Worm (Caenorhabditis elegans) whole organism, L4/young adult: ENCODE results near the gene trmt-10C.2.

Source experiments
- W03F9.2 ChIP-seq: fragments of 150-350 bp; optimal IDR thresholded peaks from 2 replicates; lab custom pipeline; 2014; ENCODE audit warnings: missing biosample characterization, missing genetic modification characterization
- dao-5 ChIP-seq: sonication (generic microtip); optimal IDR thresholded peaks from 2 replicates; lab custom pipeline; 2016; ENCODE audit warnings: missing genotype, missing genetic modification characterization, moderate library complexity, missing compliant biosample characterization
- him-1 ChIP-seq: sonication (generic microtip); optimal IDR thresholded peaks from 2 replicates; lab custom pipeline; 2016; ENCODE audit warnings: missing genotype, missing genetic modification reagents, missing genetic modification characterization, missing compliant biosample characterization

The trmt-10C.2 gene

DNA sequence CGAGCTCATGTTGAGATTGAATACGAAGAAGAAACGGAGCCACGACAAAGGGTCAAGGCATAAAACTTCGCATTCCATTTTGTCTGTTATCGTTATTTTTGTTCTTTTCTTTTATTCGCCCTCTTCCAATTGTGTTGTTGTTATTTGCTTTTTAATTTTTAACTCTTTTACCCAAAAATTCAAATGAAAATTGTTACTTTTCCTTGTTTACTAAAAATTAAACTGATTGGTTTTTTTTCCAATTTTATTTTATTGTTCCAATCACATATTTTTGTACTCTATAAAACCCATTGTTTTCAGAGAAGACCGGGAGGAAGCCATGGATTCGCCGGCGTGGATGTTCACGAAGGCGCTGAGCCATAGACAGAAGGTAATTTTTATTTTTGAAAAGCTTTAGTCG is 34.4 kb downstream of the trmt-10C.2 start, which contains the start of gene C16A3.5:
TSS of gene C16A3.5 (plus strand) at position 301 of the 400 bp plus-strand sequence.
- TF ChIP-seq him-1 (tag; lab: Kevin White, UChicago) (no peak), dao-5 (tag; lab: Kevin White, UChicago) (no peak), W03F9.2 (tag; lab: Kevin White, UChicago) (no peak)

DNA sequence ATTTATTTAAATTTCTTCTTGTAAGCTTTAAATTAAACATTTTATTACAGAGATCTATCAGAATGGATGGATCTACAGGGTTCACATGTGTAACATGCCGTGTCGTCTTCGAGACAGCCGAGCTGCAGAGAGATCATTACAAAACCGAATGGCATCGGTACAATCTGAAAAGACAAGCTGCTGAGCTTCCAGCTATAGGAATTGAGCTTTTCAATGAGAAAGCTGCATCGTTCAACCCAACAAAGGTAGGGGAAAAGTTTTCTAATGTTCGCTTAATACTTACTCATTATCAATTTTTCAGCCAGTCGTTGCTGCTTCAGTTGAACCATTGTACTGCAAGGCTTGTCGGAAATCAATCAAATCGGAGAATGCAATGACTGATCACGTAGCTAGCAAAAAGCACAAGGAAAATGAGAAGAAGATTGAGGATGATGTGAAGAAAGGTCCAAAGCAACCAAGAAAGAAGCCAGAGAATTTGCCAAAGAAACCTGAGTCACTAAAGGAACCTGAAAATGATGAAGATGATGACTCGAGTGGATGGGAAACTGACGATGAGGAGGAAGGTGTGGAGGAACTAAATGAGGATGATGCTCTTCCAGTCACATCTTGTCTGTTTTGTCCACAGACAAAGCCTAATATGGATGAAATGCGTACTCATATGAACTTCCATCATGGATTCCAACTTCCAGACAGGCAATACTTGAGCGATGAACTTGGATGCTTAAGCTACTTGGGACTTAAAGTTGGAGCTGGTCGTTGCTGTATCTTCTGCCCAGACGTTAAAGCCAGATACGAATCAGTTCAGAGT is 35.7 kb downstream of the trmt-10C.2 start, which contains the start of gene znf-622:
TSS of gene znf-622 (plus strand) at position 51 of the 808 bp plus-strand sequence.
- TF ChIP-seq him-1 (tag; lab: Kevin White, UChicago) = no peak
- no peak for TF ChIP-seq dao-5 (tag; lab: Kevin White, UChicago)
- no peak for TF ChIP-seq W03F9.2 (tag; lab: Kevin White, UChicago)

- TF ChIP-seq dao-5 (tag; lab: Kevin White, UChicago) (no peak), him-1 (tag; lab: Kevin White, UChicago) (no peak), W03F9.2 (tag; lab: Kevin White, UChicago) (no peak)
Measured at ce11 chrIII:6382987-6383602, 37.0 kb downstream of the trmt-10C.2 start, which contains the start of gene let-716. Gene let-716, plus strand, starts transcription at chrIII:6383552.

DNA sequence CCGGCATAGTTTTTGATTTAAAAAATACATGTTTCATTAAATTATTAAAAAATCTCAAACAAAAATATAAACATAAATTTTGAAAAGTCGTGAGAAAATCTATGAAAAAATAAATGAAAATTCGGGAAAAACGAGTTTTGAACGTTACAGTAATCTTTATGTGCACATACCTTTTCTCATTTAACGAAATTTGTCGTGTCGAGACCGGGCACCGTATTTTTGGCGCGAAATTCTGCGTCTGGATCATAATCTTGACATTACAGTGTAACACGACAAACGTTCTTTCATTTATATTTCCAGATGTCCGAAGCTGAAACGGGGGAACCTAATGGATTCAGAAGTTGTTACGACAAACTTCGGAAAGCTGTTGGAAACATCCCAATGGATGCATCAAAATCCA is 43.5 kb downstream of the trmt-10C.2 start, which contains the start of gene C16A3.2:
TSS of gene C16A3.2 (plus strand) at position 301 of the 400 bp plus-strand sequence.
- TF ChIP-seq him-1 (tag; lab: Kevin White, UChicago) (no peak), W03F9.2 (tag; lab: Kevin White, UChicago) (no peak), dao-5 (tag; lab: Kevin White, UChicago) (no peak)

DNA sequence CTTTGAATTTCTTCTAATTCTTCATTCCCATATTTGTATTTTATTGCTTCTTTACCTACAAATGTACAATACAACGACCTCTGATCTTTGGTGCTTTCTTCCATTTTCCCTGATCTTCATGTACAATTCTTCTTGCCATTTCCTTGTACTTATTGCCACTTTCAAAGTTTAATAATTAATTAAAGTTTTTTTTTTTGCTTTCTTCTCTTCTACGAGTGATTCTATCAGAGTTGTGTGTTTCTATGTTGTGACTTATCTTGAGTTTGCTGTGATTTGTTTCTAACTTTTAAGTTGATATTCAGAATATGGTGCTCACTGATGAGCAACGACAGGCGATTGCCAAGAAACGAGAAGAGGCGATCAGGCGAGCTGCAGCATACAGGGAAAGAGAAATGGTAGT is 44.6 kb downstream of the trmt-10C.2 start, which contains the start of gene smrc-1:
TSS of gene smrc-1 (plus strand) at position 301 of the 400 bp plus-strand sequence.
- no peak for TF ChIP-seq him-1 (tag; lab: Kevin White, UChicago)
- TF ChIP-seq W03F9.2 (tag; lab: Kevin White, UChicago) = no peak
- no peak for TF ChIP-seq dao-5 (tag; lab: Kevin White, UChicago)

ce11 chrIII:6395706-6396232 is 49.7 kb downstream of the trmt-10C.2 start, which contains the start of gene oatr-1:
Gene oatr-1, minus strand, starts transcription at chrIII:6396182.
- TF ChIP-seq dao-5 (tag; lab: Kevin White, UChicago) = no peak
- TF ChIP-seq him-1 (tag; lab: Kevin White, UChicago) = no peak
- no peak for TF ChIP-seq W03F9.2 (tag; lab: Kevin White, UChicago)

DNA sequence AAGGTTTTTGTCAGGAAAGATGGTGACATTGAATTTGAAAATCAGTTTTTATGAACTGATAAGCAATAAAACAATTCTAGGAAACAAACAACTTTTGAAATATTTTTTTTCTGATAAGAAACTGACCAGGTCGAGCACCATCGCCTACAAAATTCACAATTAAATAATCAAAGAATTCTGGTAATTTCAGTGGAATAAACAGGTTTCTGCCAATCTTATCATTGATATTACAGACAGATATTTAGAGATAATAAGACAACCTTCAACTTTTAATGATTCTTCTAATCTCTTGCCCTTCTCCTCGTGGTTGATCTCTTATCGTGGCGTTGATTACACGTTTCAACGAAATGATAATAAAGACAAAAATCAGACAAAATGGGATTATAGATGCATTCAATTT is 50.3 kb downstream of the trmt-10C.2 start:
- TF ChIP-seq dao-5 (tag; lab: Kevin White, UChicago) = no peak
- TF ChIP-seq him-1 (tag; lab: Kevin White, UChicago) = no peak
- TF ChIP-seq W03F9.2 (tag; lab: Kevin White, UChicago) = no peak
